Fruit fly (Drosophila melanogaster): ENCODE measurements around the gene shps.

The shps gene

dm6 chr3R:24259278-24260040, 19.9 kb upstream of the shps start (continued):
- TF ChIP-seq CG9876 (GFP tag; optimal IDR thresholded peaks at IDR 0.05) (peak; percentile 85), jigr1 (GFP tag; IDR thresholded peaks at IDR 0.05) (peak; percentile 49; the same call in 2 of the 3 replicates), nau (GFP tag; optimal IDR thresholded peaks at IDR 0.05) (no peak), CG9797 (GFP tag; optimal IDR thresholded peaks at IDR 0.05) (no peak), Hr78 (GFP tag; optimal IDR thresholded peaks at IDR 0.05) (peak in 1 of 2 experiments; percentile 73), Nf-YB (GFP tag; optimal IDR thresholded peaks at IDR 0.05) (peak; percentile 71), CG31365 (tag; optimal IDR thresholded peaks at IDR 0.05) (peak; percentile 63), CG4360 (GFP tag; IDR thresholded peaks at IDR 0.05) (no peak), CG7928 (GFP tag; optimal IDR thresholded peaks at IDR 0.05) (peak; percentile 40), CG17361 (GFP tag; IDR thresholded peaks at IDR 0.05) (peak; percentile 90; the same call in 2 of the 3 replicates), D (optimal IDR thresholded peaks at IDR 0.05) (peak; percentile 83), D (GFP tag; optimal IDR thresholded peaks at IDR 0.05) (peak; percentile 87), C15 (GFP tag; IDR thresholded peaks at IDR 0.05) (peak; percentile 78; the same call in 1 of the 3 replicates), tio (GFP tag; optimal IDR thresholded peaks at IDR 0.05) (peak; percentile 84), Sox100B (GFP tag; optimal IDR thresholded peaks at IDR 0.05) (peak; percentile 82), CG30403 (GFP tag; optimal IDR thresholded peaks at IDR 0.05) (peak; percentile 90), fu2 (GFP tag; optimal IDR thresholded peaks at IDR 0.05) (peak; percentile 86), Hr3 (GFP tag; optimal IDR thresholded peaks at IDR 0.05) (peak; percentile 84), NC2α (GFP tag; optimal IDR thresholded peaks at IDR 0.05) (peak; percentile 63), aop (GFP tag; IDR thresholded peaks at IDR 0.05) (peak; percentile 49; the same call in 1 of the 2 replicates), zf30C (GFP tag; optimal IDR thresholded peaks at IDR 0.05) (no peak), Meics (GFP tag; optimal IDR thresholded peaks at IDR 0.05) (peak; percentile 94), hbn (GFP tag; IDR thresholded peaks at IDR 0.05; ENCODE audit: partially characterized antibody) (no peak), maf-S (GFP tag; optimal IDR thresholded peaks at IDR 0.05) (peak; percentile 92), otp (GFP tag; IDR thresholded peaks at IDR 0.05) (peak; percentile 91), CG3163 (GFP tag; optimal IDR thresholded peaks at IDR 0.05) (no peak), BtbVII (GFP tag; optimal IDR thresholded peaks at IDR 0.05) (peak; percentile 88), CG34422 (GFP tag; IDR thresholded peaks at IDR 0.05) (peak; percentile 85), org-1 (GFP tag; optimal IDR thresholded peaks at IDR 0.05) (peak; percentile 92), pita (GFP tag; optimal IDR thresholded peaks at IDR 0.05) (no peak), CG11093 (GFP tag; IDR thresholded peaks at IDR 0.05) (peak; percentile 87), bbx (GFP tag; IDR thresholded peaks at IDR 0.05; ENCODE audit: partially characterized antibody) (0 out of 2 replicates have a peak, but pooled peaks have one; percentile 41), ind (GFP tag; optimal IDR thresholded peaks at IDR 0.05) (peak; percentile 91), Asciz (GFP tag; optimal IDR thresholded peaks at IDR 0.05) (peak; percentile 77), CG4730 (GFP tag; IDR thresholded peaks at IDR 0.05) (peak; percentile 76), seq (GFP tag; IDR thresholded peaks at IDR 0.05) (no peak; the same call in 1 of the 2 replicates), CG13296 (GFP tag; optimal IDR thresholded peaks at IDR 0.05) (peak; percentile 81), prd (optimal IDR thresholded peaks at IDR 0.05) (no peak), prd (GFP tag; IDR thresholded peaks at IDR 0.05) (peak; percentile 94), CG4707 (GFP tag; optimal IDR thresholded peaks at IDR 0.05) (peak; percentile 83), tgo (GFP tag; IDR thresholded peaks at IDR 0.05) (peak; percentile 87), CG5953 (GFP tag; IDR thresholded peaks at IDR 0.05) (peak; percentile 80), mam (GFP tag; optimal IDR thresholded peaks at IDR 0.05) (peak; percentile 93), CG6254 (GFP tag; optimal IDR thresholded peaks at IDR 0.05) (peak; percentile 88), slbo (GFP tag; IDR thresholded peaks at IDR 0.05) (peak; percentile 94)

Measured in whole organism, embryonic.